ENCODE assay signal across 2 worm cellular contexts in genomic region chrX:15707913-15708312, ce11.
TF ChIP-seq lines count a peak whose summit lies in the region.

TSS of gene nhr-48 (plus strand) at chrX:15708213.

TF ChIP-seq in whole organism, L1 larva, 84 proteins besides CTCF, POLR2A, EP300 and RAD21:
- TF ChIP-seq hpl-2 (GFP tag; optimal IDR thresholded peaks at IDR 0.05; lab: Kevin White, UChicago) (no peak), blmp-1 (tag; optimal IDR thresholded peaks at IDR 0.05; lab: Kevin White, UChicago) (peak; percentile 8), efl-1 (optimal IDR thresholded peaks at IDR 0.05; lab: Kevin White, UChicago) (no peak), efl-1 (GFP tag; optimal IDR thresholded peaks at IDR 0.05 in 1 of 2; lab: Kevin White, UChicago) (no peak)

TF ChIP-seq in whole organism, L4 larva, 104 proteins besides CTCF, POLR2A, EP300 and RAD21:
- peak in 1 of 2 experiments; percentile 56 for TF ChIP-seq unc-62 (GFP tag; optimal IDR thresholded peaks at IDR 0.05 in 1 of 2; lab: Kevin White, UChicago)
- no peak for TF ChIP-seq unc-62 (tag; optimal IDR thresholded peaks at IDR 0.05; lab: Kevin White, UChicago)
- no peak for TF ChIP-seq T26A8.4 (GFP tag; IDR thresholded peaks at IDR 0.05; lab: Robert Waterston, UW)
- TF ChIP-seq daf-16 (GFP tag; optimal IDR thresholded peaks at IDR 0.05; lab: Kevin White, UChicago): no peak
- TF ChIP-seq daf-16 (tag; optimal IDR thresholded peaks at IDR 0.05; lab: Kevin White, UChicago): peak; percentile 65
